Fruit fly (Drosophila melanogaster) whole organism, pupa: Measurements from ENCODE around the gene CG32437.

Source experiments
- CG12605 ChIP-seq: fragments of 200-800 bp; sonication (Bioruptor generic); IDR thresholded peaks from 2 replicates; pipeline ENCODE4 v1.3.6; 2022; ENCODE audit warnings: missing biosample characterization, missing genetic modification characterization
- CG13204 ChIP-seq: fragments of 200-800 bp; sonication (Bioruptor generic); optimal IDR thresholded peaks from 2 replicates; lab custom pipeline; 2018; ENCODE audit warnings: missing biosample characterization, mild to moderate bottlenecking, missing genetic modification characterization, moderate library complexity
- CG14655 ChIP-seq: fragments of 200-800 bp; sonication (Bioruptor generic); optimal IDR thresholded peaks from 3 replicates; lab custom pipeline; 2017; ENCODE audit warnings: mild to moderate bottlenecking, missing biosample characterization, missing genetic modification reagents, missing genetic modification characterization
- CG15710 ChIP-seq: fragments of 200-800 bp; sonication (Bioruptor generic); optimal IDR thresholded peaks from 2 replicates; lab custom pipeline; 2018; ENCODE audit warnings: missing biosample characterization, mild to moderate bottlenecking, missing genetic modification characterization, moderate library complexity
- CG17806 ChIP-seq: fragments of 200-800 bp; sonication (Bioruptor generic); optimal IDR thresholded peaks from 2 replicates; lab custom pipeline; 2018; ENCODE audit warnings: missing biosample characterization, mild to moderate bottlenecking, missing genetic modification characterization, moderate library complexity
- CG32121 ChIP-seq: fragments of 200-800 bp; sonication (Bioruptor generic); IDR thresholded peaks from 2 replicates; pipeline ENCODE4 v1.3.6; 2022; ENCODE audit warnings: missing biosample characterization, missing genetic modification characterization
- CG34367 ChIP-seq: fragments of 200-800 bp; sonication (Bioruptor generic); optimal IDR thresholded peaks from 2 replicates; lab custom pipeline; 2018; ENCODE audit warnings: missing biosample characterization, mild to moderate bottlenecking, missing genetic modification characterization
- CG4496 ChIP-seq: fragments of 200-800 bp; sonication (Bioruptor generic); IDR thresholded peaks from 3 replicates; pipeline ENCODE4 v1.3.6; 2022; ENCODE audit warnings: missing biosample characterization, missing genetic modification characterization
- CG8159 ChIP-seq: fragments of 200-800 bp; sonication (Bioruptor generic); optimal IDR thresholded peaks from 3 replicates; lab custom pipeline; 2018; ENCODE audit warnings: missing biosample characterization, mild to moderate bottlenecking, missing genetic modification characterization, moderate library complexity
- CG8301 ChIP-seq: fragments of 200-800 bp; sonication (Bioruptor generic); optimal IDR thresholded peaks from 2 replicates; lab custom pipeline; 2018; ENCODE audit warnings: missing biosample characterization, mild to moderate bottlenecking, missing genetic modification characterization
- CG9948 ChIP-seq: fragments of 200-800 bp; sonication (Bioruptor generic); optimal IDR thresholded peaks from 2 replicates; lab custom pipeline; 2018; ENCODE audit warnings: missing biosample characterization, mild to moderate bottlenecking, missing genetic modification characterization, moderate library complexity
- D1 ChIP-seq: fragments of 200-800 bp; sonication (Bioruptor generic); optimal IDR thresholded peaks from 2 replicates; lab custom pipeline; 2018; ENCODE audit warnings: missing biosample characterization, mild to moderate bottlenecking, missing genetic modification characterization, moderate library complexity
- EcR ChIP-seq: fragments of 200-800 bp; sonication (Bioruptor generic); optimal IDR thresholded peaks from 3 replicates; lab custom pipeline; 2019; ENCODE audit warnings: missing biosample characterization, missing genetic modification characterization, mild to moderate bottlenecking, moderate library complexity, missing genetic modification reagents
- Ets98B ChIP-seq: fragments of 200-800 bp; sonication (Bioruptor generic); IDR thresholded peaks from 2 replicates; pipeline ENCODE4 v1.3.6; 2022; ENCODE audit warnings: missing biosample characterization, missing genetic modification characterization
- Pif1A ChIP-seq: fragments of 200-800 bp; sonication (Bioruptor generic); optimal IDR thresholded peaks from 3 replicates; lab custom pipeline; 2016; ENCODE audit warnings: missing biosample characterization, missing genetic modification characterization
- Pif1B ChIP-seq: fragments of 200-800 bp; sonication (Bioruptor generic); optimal IDR thresholded peaks from 3 replicates; lab custom pipeline; 2016; ENCODE audit warnings: missing biosample characterization, missing genetic modification characterization
- Snoo ChIP-seq: fragments of 200-800 bp; sonication (Bioruptor generic); optimal IDR thresholded peaks from 3 replicates; lab custom pipeline; 2017; ENCODE audit warnings: missing biosample characterization, mild to moderate bottlenecking, missing genetic modification characterization, inconsistent platforms
- fd96Ca ChIP-seq: fragments of 200-800 bp; sonication (Bioruptor generic); IDR thresholded peaks from 3 replicates; pipeline ENCODE4 v1.3.6; 2022; ENCODE audit warnings: missing biosample characterization, missing genetic modification characterization
- rn ChIP-seq: fragments of 200-800 bp; sonication (Bioruptor generic); IDR thresholded peaks from 2 replicates; pipeline ENCODE4 v1.3.6; 2022; ENCODE audit warnings: missing biosample characterization, missing genetic modification characterization

Gene CG32437

DNA sequence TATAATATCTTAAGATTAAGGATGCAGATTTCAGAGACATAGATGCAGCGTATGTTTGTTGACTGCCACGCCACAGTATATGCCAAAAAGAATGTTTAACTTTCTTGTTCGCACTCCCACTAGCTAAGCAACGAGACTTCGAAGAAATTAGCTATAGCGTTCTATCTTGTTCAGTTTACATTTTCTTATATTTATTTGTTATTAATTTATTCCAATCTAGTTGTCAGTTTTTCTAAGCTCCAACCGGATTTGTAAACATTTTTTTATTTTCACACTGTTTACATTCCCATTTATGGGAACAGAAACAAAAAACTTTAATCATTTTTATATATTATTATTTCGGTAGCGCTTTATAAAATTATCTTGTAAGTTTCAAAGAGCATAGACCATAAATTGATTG is at the start of gene CG32437:
Gene CG32437 (plus strand): TSS at position 301 of the 400 bp plus-strand sequence.
- TF ChIP-seq Pif1B (GFP tag; lab: Kevin White, UChicago) (no peak), fd96Ca (no peak), Pif1A (GFP tag; lab: Kevin White, UChicago) (no peak), CG12605 (GFP tag; lab: Robert Waterston, UW) (no peak), CG4496 (GFP tag; lab: Robert Waterston, UW) (no peak), EcR (GFP tag; lab: Kevin White, UChicago) (no peak), CG13204 (GFP tag; lab: Kevin White, UChicago) (no peak), CG9948 (tag; lab: Kevin White, UChicago) (no peak), CG17806 (tag; lab: Kevin White, UChicago) (no peak)

DNA sequence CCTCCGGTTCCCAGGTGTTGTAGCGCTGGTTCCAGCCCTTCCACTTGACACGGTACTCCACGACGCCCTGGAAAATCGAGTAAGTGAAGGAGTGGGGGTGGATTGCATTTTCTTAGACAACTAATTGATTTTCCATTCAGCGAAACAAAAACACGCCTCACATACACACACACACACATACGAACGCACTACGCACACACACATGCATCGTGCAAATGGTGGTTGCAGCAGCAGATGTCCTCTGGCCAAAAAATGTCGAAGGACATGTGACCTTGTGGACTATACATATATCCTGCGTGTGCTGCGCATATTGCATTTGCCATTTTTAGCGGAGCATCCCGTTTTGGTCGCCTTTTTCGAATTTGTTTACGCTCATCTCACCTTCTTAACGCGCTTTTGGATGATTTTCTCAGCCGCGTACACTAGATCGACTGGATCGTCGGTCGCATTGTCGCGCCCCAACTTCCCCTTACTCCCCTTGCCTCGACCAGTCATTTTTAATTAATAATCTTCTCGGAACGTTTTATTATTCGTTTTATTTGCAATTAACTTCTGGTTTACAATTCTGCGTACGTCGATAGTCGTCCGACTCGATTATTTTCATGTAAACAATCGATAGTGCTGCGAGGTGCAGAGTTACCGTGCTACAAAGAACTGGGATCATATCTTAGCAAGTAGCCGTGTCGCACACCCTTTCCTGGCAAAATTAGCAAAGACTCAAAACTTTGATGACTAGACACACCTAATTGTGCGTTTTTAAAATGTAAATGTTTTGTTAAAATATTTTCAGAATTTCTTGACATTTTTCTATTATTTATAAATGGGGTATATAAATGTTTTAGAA is 39.8 kb upstream of the CG32437 start, which contains the start of gene Pc:
Gene Pc (minus strand): TSS at position 605 of the 844 bp plus-strand sequence.
- TF ChIP-seq CG8159 (peak; percentile 1), D1 (peak; percentile 66), CG13204 (GFP tag; lab: Kevin White, UChicago) (no peak)
- TF ChIP-seq, all 21 proteins: peak for 2

DNA sequence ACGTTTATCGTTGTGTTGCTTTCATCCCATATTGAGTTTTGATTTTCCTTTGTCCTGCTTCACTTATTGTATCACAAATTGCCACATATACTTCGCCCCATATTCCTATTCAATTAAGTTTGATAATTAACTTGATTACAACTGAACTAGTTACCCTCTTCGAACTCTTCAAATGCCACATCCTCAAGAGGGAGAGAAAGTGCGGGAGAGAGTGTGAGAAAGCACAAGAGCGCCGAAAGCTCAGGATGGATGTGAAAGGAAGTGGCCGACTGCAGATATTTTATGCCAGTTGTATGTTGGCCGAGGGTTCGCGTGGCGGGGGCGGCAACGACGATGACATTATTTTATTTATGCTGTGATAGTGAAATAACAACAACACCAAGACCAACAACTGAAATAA is 39.0 kb upstream of the CG32437 start, which contains the start of gene Rab26:
Gene Rab26 (plus strand): TSS at position 301 of the 400 bp plus-strand sequence.
- no peak for TF ChIP-seq Pif1B (GFP tag; lab: Kevin White, UChicago)
- TF ChIP-seq CG4496 (GFP tag; lab: Robert Waterston, UW) = no peak
- no peak for TF ChIP-seq CG32121
- TF ChIP-seq CG34367 (tag; lab: Kevin White, UChicago) = no peak
- TF ChIP-seq Pif1A (GFP tag; lab: Kevin White, UChicago) = no peak
- no peak for TF ChIP-seq D1

DNA sequence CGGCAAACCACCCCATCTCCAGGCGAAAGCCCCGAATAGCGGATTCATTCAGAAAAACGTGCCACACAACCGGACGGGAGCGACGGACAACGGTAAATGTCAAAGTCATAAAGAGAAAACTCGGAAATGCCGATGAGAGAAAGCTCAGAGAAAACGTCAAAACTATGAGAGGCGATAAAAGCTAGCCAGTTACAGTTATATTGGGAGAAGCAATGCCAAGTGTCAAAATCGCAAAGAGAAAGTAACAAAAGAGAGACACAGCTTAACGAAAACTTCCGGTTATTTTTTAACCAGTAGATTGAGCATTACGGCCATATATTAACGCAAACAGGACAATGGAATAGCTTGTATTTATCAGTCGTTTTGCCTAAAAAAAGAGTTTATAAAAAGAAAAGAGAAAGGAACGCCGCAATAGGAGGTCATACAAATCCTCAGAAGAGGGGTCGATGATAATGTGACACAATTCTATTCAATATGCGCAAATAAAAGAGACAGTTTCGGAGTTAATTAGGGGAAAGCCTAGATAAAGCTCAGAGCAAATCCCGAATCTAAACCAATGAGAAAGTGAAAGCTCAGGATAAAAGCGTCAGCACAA is 38.1 kb upstream of the CG32437 start:
- no peak for TF ChIP-seq CG14655 (GFP tag; lab: Kevin White, UChicago)
- TF ChIP-seq Pif1B (GFP tag; lab: Kevin White, UChicago) = no peak
- TF ChIP-seq CG9948 (tag; lab: Kevin White, UChicago) = no peak
- no peak for TF ChIP-seq Pif1A (GFP tag; lab: Kevin White, UChicago)
- TF ChIP-seq CG12605 (GFP tag; lab: Robert Waterston, UW) = no peak
- no peak for TF ChIP-seq Ets98B (GFP tag; lab: Robert Waterston, UW)
- no peak for TF ChIP-seq fd96Ca
- TF ChIP-seq, all 21 proteins: peak for 0

DNA sequence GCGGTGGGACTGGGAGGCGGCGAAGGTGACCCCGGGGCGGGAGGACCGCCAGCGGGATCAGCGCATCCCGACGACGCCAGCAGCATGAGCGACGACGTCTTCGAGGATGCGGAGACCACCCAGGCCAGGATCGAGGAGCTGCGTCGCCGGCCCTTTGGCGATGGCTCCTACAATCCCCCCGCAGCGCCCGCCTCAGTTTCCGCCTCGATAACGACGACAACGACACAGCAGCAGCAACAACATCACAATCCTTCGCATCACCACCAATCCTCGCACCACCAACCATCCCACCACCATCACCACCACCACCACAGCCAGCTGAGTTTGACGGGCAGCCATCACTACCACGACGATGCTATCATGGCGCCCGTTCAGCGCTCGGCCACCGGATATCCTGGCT is 37.5 kb upstream of the CG32437 start:
- TF ChIP-seq Snoo (tag; lab: Kevin White, UChicago) (no peak), Ets98B (GFP tag; lab: Robert Waterston, UW) (no peak), CG14655 (GFP tag; lab: Kevin White, UChicago) (no peak), CG13204 (GFP tag; lab: Kevin White, UChicago) (no peak), D1 (no peak), CG12605 (GFP tag; lab: Robert Waterston, UW) (no peak), CG4496 (GFP tag; lab: Robert Waterston, UW) (no peak), EcR (GFP tag; lab: Kevin White, UChicago) (no peak), CG15710 (no peak), Pif1B (GFP tag; lab: Kevin White, UChicago) (no peak)
- TF ChIP-seq, all 21 proteins: peak for 0

DNA sequence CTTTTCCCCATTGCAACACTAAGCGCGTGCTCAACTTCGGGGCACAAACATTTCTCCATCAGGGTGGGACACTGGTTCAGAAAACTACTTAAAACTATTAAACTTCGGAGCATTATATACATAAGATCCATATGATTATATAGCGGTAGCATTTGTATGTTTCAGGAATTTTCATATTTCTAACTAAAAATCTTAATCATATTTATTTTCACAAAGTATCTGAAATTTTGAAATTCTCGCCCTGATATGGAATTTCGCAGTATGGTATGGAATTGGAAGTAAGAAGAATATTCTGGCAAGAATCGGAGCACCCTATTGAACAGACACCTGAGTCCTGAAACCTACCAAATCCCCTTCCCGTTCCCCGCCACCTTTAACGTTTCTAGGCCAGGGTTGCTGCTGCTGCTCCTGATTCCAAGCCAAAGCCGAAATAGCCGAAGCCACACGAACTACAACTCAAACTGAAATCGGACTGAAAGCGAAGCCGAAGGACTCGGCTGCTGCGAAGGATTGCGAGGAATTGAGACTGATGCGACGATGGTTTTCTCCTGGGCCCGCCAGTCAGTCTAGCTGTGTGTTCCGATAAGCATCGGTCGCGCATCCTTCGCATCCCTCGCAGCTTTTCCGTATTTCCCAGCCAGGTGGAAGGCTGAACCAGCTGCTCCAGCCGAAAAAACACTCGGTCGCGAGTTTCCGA is 35.5 kb upstream of the CG32437 start:
- TF ChIP-seq CG8159 = peak; percentile 70
- TF ChIP-seq Pif1A (GFP tag; lab: Kevin White, UChicago) = peak; percentile 62
- TF ChIP-seq Pif1B (GFP tag; lab: Kevin White, UChicago) = peak; percentile 5
- no peak for TF ChIP-seq CG32121
- peak; percentile 36 for TF ChIP-seq CG34367 (tag; lab: Kevin White, UChicago)
- TF ChIP-seq, all 21 proteins: peak for 4

DNA sequence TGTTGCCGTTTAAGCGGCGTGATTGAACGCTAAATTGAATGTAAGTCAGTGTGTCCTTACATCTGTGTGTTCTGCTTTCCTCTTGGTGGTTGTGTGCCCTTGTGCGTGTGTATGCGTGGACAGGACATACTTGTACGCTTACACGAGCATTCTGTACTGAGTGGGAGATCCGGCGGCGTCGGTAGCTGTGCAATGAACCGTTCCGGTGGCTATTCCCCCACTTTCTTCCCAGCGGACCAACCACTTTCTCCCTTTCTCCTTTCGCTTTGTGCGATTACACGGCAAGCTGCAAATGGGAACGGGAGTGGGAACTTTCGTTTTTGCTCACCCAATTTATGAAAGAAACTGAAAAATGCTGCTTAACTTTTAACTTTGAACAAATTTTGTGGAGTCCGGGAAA is 32.8 kb upstream of the CG32437 start:
- TF ChIP-seq CG8301 (no peak), rn (GFP tag; lab: Robert Waterston, UW) (no peak), CG9948 (tag; lab: Kevin White, UChicago) (no peak), CG32121 (no peak)
